Worm (Caenorhabditis elegans) whole organism, L3 larva: ENCODE data around the gene micu-1.

Experiments used
- ceh-28 ChIP-seq: fragments of 150-350 bp; optimal IDR thresholded peaks from 2 replicates; lab custom pipeline; 2014; ENCODE audit warnings: missing biosample characterization, missing genetic modification reagents, missing genetic modification characterization
- egl-27 ChIP-seq: sonication (generic microtip); optimal IDR thresholded peaks from 4 replicates; lab custom pipeline; 2017; ENCODE audit warnings: missing biosample characterization, missing genetic modification reagents, missing genetic modification characterization
- lin-39 ChIP-seq: fragments of 150-350 bp; optimal IDR thresholded peaks from 2 replicates; lab custom pipeline; 2018; ENCODE audit warnings: missing biosample characterization, missing genetic modification reagents, missing genetic modification characterization
- nfya-1 ChIP-seq: sonication (generic microtip); optimal IDR thresholded peaks from 2 replicates; lab custom pipeline; 2017; ENCODE audit warnings: missing genetic modification characterization, mild to moderate bottlenecking, missing compliant biosample characterization, antibody characterized with exemption, moderate library complexity; ENCODE audit not compliant: insufficient read depth
- nhr-12 ChIP-seq: fragments of 150-350 bp; optimal IDR thresholded peaks from 2 replicates; lab custom pipeline; 2014; ENCODE audit warnings: missing biosample characterization, missing genetic modification characterization
- pha-4 ChIP-seq: fragments of 150-350 bp; optimal IDR thresholded peaks from 2 replicates; lab custom pipeline; 2014; ENCODE audit warnings: missing biosample characterization, missing genetic modification reagents, missing genetic modification characterization
- sea-2 ChIP-seq: fragments of 150-350 bp; sonication (generic microtip); optimal IDR thresholded peaks from 4 replicates; lab custom pipeline; 2014; ENCODE audit warnings: missing biosample characterization, missing genetic modification reagents, missing genetic modification characterization
- skn-1 ChIP-seq: fragments of 150-350 bp; optimal IDR thresholded peaks from 2 replicates; lab custom pipeline; 2014; ENCODE audit warnings: missing biosample characterization, missing genetic modification characterization
- unc-62 ChIP-seq: fragments of 150-350 bp; sonication (generic microtip); optimal IDR thresholded peaks from 4 replicates; lab custom pipeline; 2014; ENCODE audit warnings: missing biosample characterization, missing genetic modification reagents, missing genetic modification characterization
- ztf-11 ChIP-seq: fragments of 150-350 bp; optimal IDR thresholded peaks from 2 replicates; lab custom pipeline; 2014; ENCODE audit warnings: missing biosample characterization, missing genetic modification characterization

- TF ChIP-seq ceh-28 (tag; lab: Kevin White, UChicago) (no peak), egl-27 (tag; lab: Kevin White, UChicago) (no peak), ztf-11 (tag; lab: Kevin White, UChicago) (no peak), pha-4 (no peak), lin-39 (tag; lab: Kevin White, UChicago) (no peak), sea-2 (GFP tag; lab: Kevin White, UChicago) (no peak), nhr-12 (tag; lab: Kevin White, UChicago) (no peak), nfya-1 (tag; lab: Kevin White, UChicago) (no peak), skn-1 (tag; lab: Kevin White, UChicago) (no peak), unc-62 (GFP tag; lab: Kevin White, UChicago) (no peak)
Observed at ce11 chrIV:13323823-13324359, 26.2 kb downstream of the micu-1 start, which contains the start of gene fat-2.
